Worm (Caenorhabditis elegans) whole organism, young adult: ENCODE data around the gene R02E4.3.
A peak's percentile ranks its signal among the peaks of the same experiment; 100 is the strongest.

ENCODE experiments used
- C06A6.2 ChIP-seq: fragments of 200-800 bp; sonication (Bioruptor generic); conservative IDR thresholded peaks from 2 replicates; pipeline ENCODE4 v1.3.6; 2022; ENCODE audit warnings: missing genetic modification characterization, missing compliant biosample characterization
- C17E4.6 ChIP-seq: fragments of 200-800 bp; sonication (Bioruptor generic); IDR thresholded peaks from 2 replicates; pipeline ENCODE4 v1.3.6; 2022; ENCODE audit warnings: missing genetic modification reagents, missing genetic modification characterization, missing compliant biosample characterization
- D2030.7 ChIP-seq: fragments of 200-800 bp; sonication (Bioruptor generic); IDR thresholded peaks from 2 replicates; pipeline ENCODE4 v1.3.6; 2022; ENCODE audit warnings: missing genetic modification reagents, missing genetic modification characterization, missing compliant biosample characterization
- F22D6.2 ChIP-seq: sonication (generic microtip); optimal IDR thresholded peaks from 2 replicates; lab custom pipeline; 2016; ENCODE audit warnings: mild to moderate bottlenecking, missing genetic modification characterization, missing compliant biosample characterization
- Y53G8AR.9 ChIP-seq: fragments of 200-800 bp; sonication (Bioruptor generic); conservative IDR thresholded peaks from 2 replicates; pipeline ENCODE4 v1.3.6; 2022; ENCODE audit warnings: missing genetic modification reagents, missing genetic modification characterization, missing compliant biosample characterization
- Y95B8A.8 ChIP-seq: fragments of 200-800 bp; sonication (Bioruptor generic); IDR thresholded peaks from 2 replicates; pipeline ENCODE4 v1.3.6; 2022; ENCODE audit warnings: missing genetic modification reagents, missing genetic modification characterization, missing compliant biosample characterization
- bed-2 ChIP-seq: fragments of 200-800 bp; sonication (Bioruptor generic); IDR thresholded peaks from 2 replicates; pipeline ENCODE4 v1.3.6; 2022; ENCODE audit warnings: missing genetic modification reagents, missing genetic modification characterization, missing compliant biosample characterization
- cebp-1 ChIP-seq, 2 experiments: fragments of 200-800 bp in 1 of 2; sonication (Bioruptor generic) in 1 of 2; sonication (generic microtip) in 1 of 2; IDR thresholded peaks in 1 of 2; optimal IDR thresholded peaks in 1 of 2; 2 replicates each; pipeline versions ENCODE4 v1.3.6 to Lab custom; 2017 to 2022; ENCODE audit warnings: missing compliant biosample characterization in 2 of 2, missing genetic modification characterization in 2 of 2, mild to moderate bottlenecking in 1 of 2, missing genetic modification reagents in 1 of 2, moderate library complexity in 1 of 2
- ceh-100 ChIP-seq: fragments of 200-800 bp; sonication (Bioruptor generic); IDR thresholded peaks from 2 replicates; pipeline ENCODE4 v1.3.6; 2022; ENCODE audit warnings: missing genetic modification reagents, missing genetic modification characterization, missing compliant biosample characterization
- ceh-27 ChIP-seq: fragments of 200-800 bp; sonication (Bioruptor generic); optimal IDR thresholded peaks from 2 replicates; lab custom pipeline; 2018; ENCODE audit warnings: mild to moderate bottlenecking, missing genetic modification characterization, moderate library complexity, missing compliant biosample characterization
- chd-7 ChIP-seq: sonication (generic microtip); optimal IDR thresholded peaks from 2 replicates; lab custom pipeline; 2016; ENCODE audit warnings: mild to moderate bottlenecking, missing genetic modification characterization, moderate library complexity, missing compliant biosample characterization
- die-1 ChIP-seq: sonication (generic microtip); optimal IDR thresholded peaks from 2 replicates; lab custom pipeline; 2016; ENCODE audit warnings: missing genotype, mild to moderate bottlenecking, missing genetic modification characterization, missing compliant biosample characterization
- dox-1 ChIP-seq: fragments of 200-800 bp; sonication (Bioruptor generic); IDR thresholded peaks from 2 replicates; pipeline ENCODE4 v1.3.6; 2022; ENCODE audit warnings: missing genetic modification reagents, missing genetic modification characterization, missing compliant biosample characterization
- dpl-1 ChIP-seq: fragments of 150-350 bp; optimal IDR thresholded peaks from 2 replicates; lab custom pipeline; 2014; ENCODE audit warnings: missing biosample characterization, missing genetic modification reagents, missing genetic modification characterization
- ets-4 ChIP-seq: fragments of 200-800 bp; sonication (Bioruptor generic); optimal IDR thresholded peaks from 2 replicates; lab custom pipeline; 2018; ENCODE audit warnings: mild to moderate bottlenecking, missing genetic modification characterization, missing compliant biosample characterization
- hlh-26 ChIP-seq: fragments of 200-800 bp; sonication (Bioruptor generic); conservative IDR thresholded peaks from 2 replicates; pipeline ENCODE4 v1.3.6; 2022; ENCODE audit warnings: missing genetic modification reagents, missing genetic modification characterization, missing compliant biosample characterization
- hmg-1.2 ChIP-seq: fragments of 200-800 bp; sonication (Bioruptor generic); IDR thresholded peaks from 2 replicates; pipeline ENCODE4 v1.3.6; 2022; ENCODE audit warnings: missing genetic modification reagents, missing genetic modification characterization, missing compliant biosample characterization
- hrde-1 ChIP-seq: sonication (generic microtip); optimal IDR thresholded peaks from 2 replicates; lab custom pipeline; 2016; ENCODE audit warnings: missing genetic modification characterization, mild to moderate bottlenecking, missing compliant biosample characterization, moderate library complexity, missing genotype, missing genetic modification reagents, borderline replicate concordance
- hsf-1 ChIP-seq: fragments of 200-800 bp; sonication (Bioruptor generic); IDR thresholded peaks from 2 replicates; pipeline ENCODE4 v1.3.6; 2022; ENCODE audit warnings: missing genetic modification reagents, missing genetic modification characterization, missing compliant biosample characterization
- let-526 ChIP-seq: fragments of 200-800 bp; sonication (Bioruptor generic); IDR thresholded peaks from 2 replicates; pipeline ENCODE4 v1.3.6; 2022; ENCODE audit warnings: missing genetic modification reagents, missing genetic modification characterization, missing compliant biosample characterization
- lin-40 ChIP-seq: sonication (generic microtip); optimal IDR thresholded peaks from 2 replicates; lab custom pipeline; 2016; ENCODE audit warnings: missing genetic modification characterization, mild to moderate bottlenecking, missing compliant biosample characterization, missing genotype, missing genetic modification reagents
- madf-6 ChIP-seq: fragments of 200-800 bp; sonication (Bioruptor generic); IDR thresholded peaks from 2 replicates; pipeline ENCODE4 v1.3.6; 2022; ENCODE audit warnings: missing genetic modification reagents, missing genetic modification characterization, missing compliant biosample characterization
- mcd-1 ChIP-seq: fragments of 200-800 bp; sonication (Bioruptor generic); IDR thresholded peaks from 2 replicates; pipeline ENCODE4 v1.3.6; 2022; ENCODE audit warnings: missing genetic modification reagents, missing genetic modification characterization, missing compliant biosample characterization
- mxl-1 ChIP-seq: sonication (generic microtip); optimal IDR thresholded peaks from 2 replicates; lab custom pipeline; 2016; ENCODE audit warnings: missing genetic modification characterization, missing compliant biosample characterization
- nfyb-1 ChIP-seq: fragments of 200-800 bp; sonication (Bioruptor generic); IDR thresholded peaks from 2 replicates; pipeline ENCODE4 v1.3.6; 2022; ENCODE audit warnings: missing genetic modification reagents, missing genetic modification characterization, missing compliant biosample characterization
- nhr-80 ChIP-seq: sonication (generic microtip); optimal IDR thresholded peaks from 2 replicates; lab custom pipeline; 2016; ENCODE audit warnings: missing genetic modification characterization, missing compliant biosample characterization
- rec-8 ChIP-seq, 2 experiments: sonication (generic microtip); optimal IDR thresholded peaks; 2 replicates each; lab custom pipeline; 2016; ENCODE audit warnings: mild to moderate bottlenecking in 2 of 2, missing genetic modification characterization in 2 of 2, missing genetic modification reagents in 2 of 2, missing genotype in 2 of 2, missing biosample characterization in 1 of 2, missing compliant biosample characterization in 1 of 2, moderate library complexity in 1 of 2
- sdz-38 ChIP-seq: sonication (generic microtip); optimal IDR thresholded peaks from 2 replicates; lab custom pipeline; 2016; ENCODE audit warnings: missing genotype, missing genetic modification characterization, missing compliant biosample characterization
- snpc-1.3 ChIP-seq: sonication (generic microtip); optimal IDR thresholded peaks from 2 replicates; lab custom pipeline; 2017; ENCODE audit warnings: missing genetic modification characterization, mild to moderate bottlenecking, missing compliant biosample characterization, antibody characterized with exemption, moderate library complexity, missing genotype, missing genetic modification reagents; ENCODE audit not compliant: insufficient read depth
- somi-1 ChIP-seq: fragments of 200-800 bp; sonication (Bioruptor generic); optimal IDR thresholded peaks from 2 replicates; lab custom pipeline; 2018; ENCODE audit warnings: mild to moderate bottlenecking, missing genetic modification characterization, missing compliant biosample characterization
- sptf-2 ChIP-seq: fragments of 200-800 bp; sonication (Bioruptor generic); optimal IDR thresholded peaks from 2 replicates; lab custom pipeline; 2018; ENCODE audit warnings: mild to moderate bottlenecking, missing genetic modification characterization, missing compliant biosample characterization
- zim-3 ChIP-seq: sonication (generic microtip); optimal IDR thresholded peaks from 2 replicates; lab custom pipeline; 2017; ENCODE audit warnings: mild to moderate bottlenecking, missing genetic modification characterization, moderate library complexity, missing compliant biosample characterization
- ztf-18 ChIP-seq: sonication (generic microtip); optimal IDR thresholded peaks from 2 replicates; lab custom pipeline; 2016; ENCODE audit warnings: missing genotype, mild to moderate bottlenecking, missing genetic modification characterization, missing compliant biosample characterization
- ztf-22 ChIP-seq: fragments of 200-800 bp; sonication (Bioruptor generic); optimal IDR thresholded peaks from 2 replicates; lab custom pipeline; 2018; ENCODE audit warnings: mild to moderate bottlenecking, missing genetic modification characterization, moderate library complexity, missing compliant biosample characterization
- ztf-25 ChIP-seq: fragments of 200-800 bp; sonication (Bioruptor generic); IDR thresholded peaks from 2 replicates; pipeline ENCODE4 v1.3.6; 2022; ENCODE audit warnings: missing genetic modification reagents, missing genetic modification characterization, missing compliant biosample characterization
- ztf-26 ChIP-seq: sonication (generic microtip); optimal IDR thresholded peaks from 2 replicates; lab custom pipeline; 2017; ENCODE audit warnings: missing genetic modification characterization, missing compliant biosample characterization

R02E4.3 gene

ce11 chrX:4136547-4137311 is 34.8 kb upstream of the R02E4.3 start:
- no peak for TF ChIP-seq sdz-38 (tag; lab: Kevin White, UChicago)
- no peak for TF ChIP-seq D2030.7
- no peak for TF ChIP-seq hmg-1.2 (GFP tag; lab: Robert Waterston, UW)
- no peak for TF ChIP-seq ets-4
- peak; percentile 32; the same call in 1 of the 2 replicates for TF ChIP-seq nfyb-1 (GFP tag; lab: Robert Waterston, UW)

ce11 chrX:4134855-4135254 is 32.9 kb upstream of the R02E4.3 start, which contains the start of gene ZK470.2:
ZK470.2 (plus strand) TSS chrX:4135155.
- no peak for TF ChIP-seq let-526 (GFP tag; lab: Robert Waterston, UW)
- TF ChIP-seq zim-3 (tag; lab: Kevin White, UChicago): no peak

- TF ChIP-seq nhr-80 (tag; lab: Kevin White, UChicago) (peak; percentile 10), ceh-100 (no peak)
These were observed 31.5 kb upstream of the R02E4.3 start for ce11 chrX:4133378-4133777.

- TF ChIP-seq mcd-1 (GFP tag; lab: Robert Waterston, UW) (no peak), die-1 (tag; lab: Kevin White, UChicago) (peak; percentile 50), lin-40 (tag; lab: Kevin White, UChicago) (peak; percentile 65), sptf-2 (GFP tag; lab: Kevin White, UChicago) (no peak), hsf-1 (no peak), ztf-22 (GFP tag; lab: Kevin White, UChicago) (no peak), dpl-1 (GFP tag; lab: Kevin White, UChicago) (no peak), cebp-1 (GFP tag; IDR thresholded peaks at IDR 0.05; lab: Robert Waterston, UW) (no peak), cebp-1 (tag; optimal IDR thresholded peaks at IDR 0.05; lab: Kevin White, UChicago) (no peak), F22D6.2 (tag; lab: Kevin White, UChicago) (peak; percentile 45), D2030.7 (no peak), ztf-18 (tag; lab: Kevin White, UChicago) (no peak), hrde-1 (tag; lab: Kevin White, UChicago) (no peak), C17E4.6 (no peak), ztf-26 (tag; lab: Kevin White, UChicago) (peak; percentile 71), chd-7 (tag; lab: Kevin White, UChicago) (peak; percentile 36), Y53G8AR.9 (GFP tag; lab: Robert Waterston, UW) (no peak), bed-2 (no peak), ceh-27 (GFP tag; lab: Kevin White, UChicago) (no peak), mxl-1 (tag; lab: Kevin White, UChicago) (no peak), nhr-80 (tag; lab: Kevin White, UChicago) (peak; percentile 2), somi-1 (GFP tag; lab: Kevin White, UChicago) (peak; percentile 73), ets-4 (no peak), C06A6.2 (GFP tag; lab: Robert Waterston, UW) (0 out of 2 replicates have a peak, but pooled peaks have one; percentile 35)
These were observed 30.3 kb upstream of the R02E4.3 start for ce11 chrX:4132243-4132642.

- TF ChIP-seq Y95B8A.8 (GFP tag; lab: Robert Waterston, UW) (no peak), hrde-1 (tag; lab: Kevin White, UChicago) (no peak), dox-1 (GFP tag; lab: Robert Waterston, UW) (no peak), madf-6 (GFP tag; lab: Robert Waterston, UW) (no peak), snpc-1.3 (tag; lab: Kevin White, UChicago) (no peak), D2030.7 (no peak), ztf-25 (GFP tag; lab: Robert Waterston, UW) (no peak), hlh-26 (GFP tag; lab: Robert Waterston, UW) (no peak), sdz-38 (tag; lab: Kevin White, UChicago) (no peak), rec-8 (tag; optimal IDR thresholded peaks at IDR 0.05; lab: Kevin White, UChicago) (no peak), ztf-26 (tag; lab: Kevin White, UChicago) (no peak)
These were observed 29.4 kb upstream of the R02E4.3 start for ce11 chrX:4131354-4131753.
